Fruit fly (Drosophila melanogaster) S2 (cell line): ENCODE results near the gene mRpL51.

Experiments used
- CG8478 ChIP-seq: fragments of >200 bp; optimal IDR thresholded peaks from 2 replicates; lab custom pipeline; 2018
- CTCF ChIP-seq, 2 experiments: fragments of >200 bp; optimal IDR thresholded peaks; 2 replicates each; lab custom pipeline; 2018

dm6 chr2L:8544636-8545035 is 27.5 kb upstream of the mRpL51 start:
- TF ChIP-seq CTCF (optimal IDR thresholded peaks at IDR 0.05; lab: Kevin White, UChicago), result no peak
- no peak for TF ChIP-seq CG8478 (lab: Kevin White, UChicago)
